Fruit fly (Drosophila melanogaster): Measurements from ENCODE around the gene CG42537.

Gene CG42537

dm6 chr3R:6375944-6376343, 1.7 kb upstream of the CG42537 start, which contains the start of gene CRAT:
Gene CRAT (minus strand): TSS chr3R:6376044.
- TF ChIP-seq CG3838 (GFP tag; optimal IDR thresholded peaks at IDR 0.05) (no peak), nerfin-1 (tag; optimal IDR thresholded peaks at IDR 0.05) (no peak), NFAT (GFP tag; IDR thresholded peaks at IDR 0.05) (no peak), dimm (GFP tag; IDR thresholded peaks at IDR 0.05) (no peak), CG10321 (GFP tag; IDR thresholded peaks at IDR 0.05) (no peak), zfh2 (GFP tag; optimal IDR thresholded peaks at IDR 0.05) (no peak)

dm6 chr3R:6380129-6380528, 2.5 kb downstream of the CG42537 start, which contains the start of the genes CG1024 and TfIIFalpha:
Gene CG1024 (minus strand): TSS chr3R:6380328.
Gene TfIIFalpha (plus strand): TSS chr3R:6380467.
- TF ChIP-seq CG8478 (optimal IDR thresholded peaks at IDR 0.05) (no peak), Dref (GFP tag; IDR thresholded peaks at IDR 0.05) (peak; percentile 78), Myb (GFP tag; optimal IDR thresholded peaks at IDR 0.05) (peak; percentile 39), esg (GFP tag; conservative IDR thresholded peaks at IDR 0.05) (no peak), phol (tag; optimal IDR thresholded peaks at IDR 0.05) (peak; percentile 50), CG6254 (GFP tag; optimal IDR thresholded peaks at IDR 0.05) (no peak), Xbp1 (GFP tag; optimal IDR thresholded peaks at IDR 0.05) (peak; percentile 3), E2f2 (GFP tag; IDR thresholded peaks at IDR 0.05) (peak; percentile 64), CG9817 (tag; optimal IDR thresholded peaks at IDR 0.05) (no peak), Hr78 (GFP tag; optimal IDR thresholded peaks at IDR 0.05) (no peak), prd (optimal IDR thresholded peaks at IDR 0.05) (no peak), prd (GFP tag; IDR thresholded peaks at IDR 0.05) (no peak), nmo (GFP tag; optimal IDR thresholded peaks at IDR 0.05) (peak; percentile 40), CG8089 (GFP tag; optimal IDR thresholded peaks at IDR 0.05) (peak; percentile 6), CG42726 (GFP tag; IDR thresholded peaks at IDR 0.05; ENCODE audit: partially characterized antibody) (peak; percentile 4; the same call in 1 of the 2 replicates), dm (GFP tag; optimal IDR thresholded peaks at IDR 0.05) (peak; percentile 31), nerfin-2 (GFP tag; IDR thresholded peaks at IDR 0.05; ENCODE audit: partially characterized antibody) (peak; percentile 96), CG6791 (GFP tag; IDR thresholded peaks at IDR 0.05; ENCODE audit: partially characterized antibody) (peak; percentile 86), CG17328 (GFP tag; IDR thresholded peaks at IDR 0.05) (no peak), Sin3A (optimal IDR thresholded peaks at IDR 0.05) (peak; percentile 34), stc (GFP tag; IDR thresholded peaks at IDR 0.05) (no peak), sna (GFP tag; IDR thresholded peaks at IDR 0.05; ENCODE audit: partially characterized antibody) (peak; percentile 90), sens (GFP tag) (peak; percentile 82), unc-4 (GFP tag; IDR thresholded peaks at IDR 0.05; ENCODE audit: partially characterized antibody) (peak; percentile 88), Med (GFP tag) (peak; percentile 49), H2.0 (GFP tag; IDR thresholded peaks at IDR 0.05) (no peak), hbn (GFP tag; IDR thresholded peaks at IDR 0.05; ENCODE audit: partially characterized antibody) (peak; percentile 91), Dp (GFP tag; optimal IDR thresholded peaks at IDR 0.05) (peak; percentile 55), CG13424 (tag; optimal IDR thresholded peaks at IDR 0.05) (peak; percentile 27), CG16813 (GFP tag; IDR thresholded peaks at IDR 0.05; ENCODE audit: partially characterized antibody) (peak; percentile 86), Max (GFP tag; optimal IDR thresholded peaks at IDR 0.05) (peak; percentile 7), CG4617 (GFP tag; optimal IDR thresholded peaks at IDR 0.05; ENCODE audit: borderline replicate concordance) (peak; percentile 15), sob (GFP tag; IDR thresholded peaks at IDR 0.05) (0 out of 2 replicates have a peak, but pooled peaks have one; percentile 31), Side (GFP tag; optimal IDR thresholded peaks at IDR 0.05) (peak; percentile 3), CHES-1-like (GFP tag; optimal IDR thresholded peaks at IDR 0.05) (peak; percentile 21), CG2116 (GFP tag; optimal IDR thresholded peaks at IDR 0.05) (peak; percentile 90), Hsf (GFP tag; optimal IDR thresholded peaks at IDR 0.05) (peak; percentile 9), lilli (GFP tag; optimal IDR thresholded peaks at IDR 0.05) (peak; percentile 20), CG12236 (GFP tag; optimal IDR thresholded peaks at IDR 0.05) (no peak), CG43689 (GFP tag; IDR thresholded peaks at IDR 0.05) (no peak), CG7987 (GFP tag; optimal IDR thresholded peaks at IDR 0.05) (no peak), CG14860 (GFP tag; IDR thresholded peaks at IDR 0.05; ENCODE audit: partially characterized antibody) (peak; percentile 95), CG13287 (GFP tag; IDR thresholded peaks at IDR 0.05; ENCODE audit: partially characterized antibody) (peak; percentile 92), CG3995 (GFP tag; optimal IDR thresholded peaks at IDR 0.05) (peak; percentile 98)

Measured in whole organism, embryonic.